Worm (Caenorhabditis elegans): ENCODE measurements around the gene maoc-1.

DNA sequence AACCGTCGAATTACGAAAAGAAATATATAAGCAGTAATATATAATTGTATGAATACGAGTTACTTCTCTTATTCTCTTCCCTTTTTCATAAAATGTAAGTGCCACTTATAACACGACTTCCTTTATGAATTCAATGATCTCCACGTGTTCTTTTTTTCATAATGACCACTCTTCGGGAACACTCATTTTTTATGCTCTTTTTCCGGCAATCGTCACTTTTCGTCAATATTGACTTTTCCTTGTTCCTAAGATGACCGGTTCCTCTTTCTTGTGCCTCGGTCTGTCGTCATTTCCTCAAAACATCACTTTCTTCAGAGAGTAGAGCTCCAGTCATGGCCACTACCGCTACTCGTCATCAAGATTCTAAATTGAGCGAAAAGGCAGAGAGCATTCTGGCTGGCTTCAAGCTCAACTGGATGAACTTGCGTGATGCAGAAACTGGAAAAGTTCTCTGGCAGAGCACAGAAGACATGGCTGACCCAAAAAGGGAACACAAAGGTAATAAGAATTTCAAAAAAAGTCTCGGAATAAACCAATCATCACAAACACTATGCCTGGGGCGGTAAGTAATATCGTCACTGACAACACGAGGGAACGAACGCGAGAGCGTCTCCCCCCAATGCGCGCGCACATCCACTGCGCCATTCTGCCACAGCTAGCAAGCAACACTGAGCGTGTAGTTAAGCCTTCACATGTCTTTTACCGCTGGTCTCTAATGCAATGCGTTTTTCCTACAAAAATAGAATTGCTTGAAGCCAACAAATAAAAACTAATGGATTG lies 12.4 kb upstream of the maoc-1 start, which contains the start of gene pdl-1:
- TF ChIP-seq F13H6.1 (tag; optimal IDR thresholded peaks at IDR 0.05) (peak; percentile 65), ZK546.5 (tag; optimal IDR thresholded peaks at IDR 0.05) (no peak), unc-62 (GFP tag; optimal IDR thresholded peaks at IDR 0.05) (no peak), ztf-1 (GFP tag; conservative IDR thresholded peaks at IDR 0.05) (no peak), fos-1 (tag; optimal IDR thresholded peaks at IDR 0.05) (peak; percentile 54), nhr-237 (tag; optimal IDR thresholded peaks at IDR 0.05) (no peak), unc-39 (tag; optimal IDR thresholded peaks at IDR 0.05) (no peak)
